Fruit fly (Drosophila melanogaster) whole organism, embryonic: ENCODE data around the gene CG33346.

Experiments used
- Antp ChIP-seq: fragments of 200-800 bp; sonication (Bioruptor generic); optimal IDR thresholded peaks from 3 replicates; lab custom pipeline; 2016; ENCODE audit warnings: missing biosample characterization, missing genetic modification characterization
- B-H1 ChIP-seq: fragments of 200-800 bp; sonication (Bioruptor generic); IDR thresholded peaks from 3 replicates; pipeline ENCODE4 v1.3.6; 2022; ENCODE audit warnings: missing biosample characterization, missing genetic modification characterization
- CG10565 ChIP-seq: fragments of 200-800 bp; sonication (Bioruptor generic); optimal IDR thresholded peaks from 3 replicates; lab custom pipeline; 2016; ENCODE audit warnings: missing biosample characterization, mild to moderate bottlenecking, missing genetic modification characterization
- CG11093 ChIP-seq: fragments of 200-800 bp; sonication (Bioruptor generic); IDR thresholded peaks from 3 replicates; pipeline ENCODE4 v1.3.6; 2022; ENCODE audit warnings: missing biosample characterization, missing genetic modification characterization
- CG11247 ChIP-seq: fragments of 200-800 bp; sonication (Bioruptor generic); IDR thresholded peaks from 2 replicates; pipeline ENCODE4 v1.3.6; 2022; ENCODE audit warnings: missing biosample characterization, missing genetic modification characterization
- CG12104 ChIP-seq: fragments of 200-800 bp; sonication (Bioruptor generic); optimal IDR thresholded peaks from 3 replicates; lab custom pipeline; 2016; ENCODE audit warnings: missing biosample characterization, missing genetic modification characterization
- CG13624 ChIP-seq: fragments of 200-800 bp; sonication (Bioruptor generic); optimal IDR thresholded peaks from 2 replicates; lab custom pipeline; 2016; ENCODE audit warnings: missing biosample characterization, missing genetic modification characterization
- CG14441 ChIP-seq: fragments of 200-800 bp; sonication (Bioruptor generic); IDR thresholded peaks from 2 replicates; pipeline ENCODE4 v1.3.6; 2022; ENCODE audit warnings: missing biosample characterization, missing genetic modification characterization
- CG17361 ChIP-seq: fragments of 200-800 bp; sonication (Bioruptor generic); IDR thresholded peaks from 3 replicates; pipeline ENCODE4 v1.3.6; 2022; ENCODE audit warnings: missing biosample characterization, missing genetic modification characterization
- CG30403 ChIP-seq: fragments of 200-800 bp; sonication (Bioruptor generic); optimal IDR thresholded peaks from 3 replicates; lab custom pipeline; 2016; ENCODE audit warnings: missing biosample characterization, missing genetic modification characterization
- CG31224 ChIP-seq: fragments of 200-800 bp; sonication (Bioruptor generic); IDR thresholded peaks from 2 replicates; pipeline ENCODE4 v1.3.6; 2022; ENCODE audit warnings: missing biosample characterization, missing genetic modification characterization
- CG3281 ChIP-seq: fragments of 200-800 bp; sonication (Bioruptor generic); optimal IDR thresholded peaks from 3 replicates; lab custom pipeline; 2017; ENCODE audit warnings: missing biosample characterization, mild to moderate bottlenecking, missing genetic modification characterization
- CG34376 ChIP-seq: fragments of 200-800 bp; sonication (Bioruptor generic); optimal IDR thresholded peaks from 2 replicates; lab custom pipeline; 2018; ENCODE audit warnings: missing biosample characterization, mild to moderate bottlenecking, missing genetic modification characterization
- CG3726 ChIP-seq: fragments of 200-800 bp; sonication (Bioruptor generic); IDR thresholded peaks from 3 replicates; pipeline ENCODE4, ENCODE4 v1.3.6; 2022; ENCODE audit warnings: missing biosample characterization, missing genetic modification characterization
- CG9215 ChIP-seq: fragments of 200-800 bp; sonication (Bioruptor generic); IDR thresholded peaks from 2 replicates; pipeline ENCODE4 v1.3.6; 2022; ENCODE audit warnings: missing biosample characterization, missing genetic modification characterization
- CG9609 ChIP-seq: fragments of 200-800 bp; sonication (Bioruptor generic); optimal IDR thresholded peaks from 3 replicates; lab custom pipeline; 2016; ENCODE audit warnings: missing biosample characterization, missing genetic modification characterization
- CG9817 ChIP-seq: fragments of 200-800 bp; sonication (Bioruptor generic); optimal IDR thresholded peaks from 2 replicates; lab custom pipeline; 2018; ENCODE audit warnings: missing biosample characterization, mild to moderate bottlenecking, missing genetic modification characterization, moderate library complexity
- CrebB ChIP-seq: fragments of 200-800 bp; sonication (Bioruptor generic); optimal IDR thresholded peaks from 3 replicates; lab custom pipeline; 2018; ENCODE audit warnings: missing biosample characterization, mild to moderate bottlenecking, missing genetic modification characterization
- D19A ChIP-seq: fragments of 200-800 bp; optimal IDR thresholded peaks from 3 replicates; lab custom pipeline; 2019; ENCODE audit warnings: missing biosample characterization, mild to moderate bottlenecking, missing genetic modification characterization, moderate library complexity
- E2f1 ChIP-seq: fragments of 200-800 bp; sonication (Bioruptor generic); IDR thresholded peaks from 2 replicates; pipeline ENCODE4 v1.3.6; 2022; ENCODE audit warnings: missing biosample characterization, missing genetic modification characterization
- Ets97D ChIP-seq: fragments of 200-800 bp; sonication (Bioruptor generic); optimal IDR thresholded peaks from 3 replicates; lab custom pipeline; 2016; ENCODE audit warnings: missing biosample characterization, missing genetic modification characterization
- Fer2 ChIP-seq: fragments of 200-800 bp; sonication (Bioruptor generic); optimal IDR thresholded peaks from 2 replicates; lab custom pipeline; 2018; ENCODE audit warnings: missing biosample characterization, mild to moderate bottlenecking, missing genetic modification characterization, moderate library complexity
- HLH3B ChIP-seq: fragments of 200-800 bp; sonication (Bioruptor generic); IDR thresholded peaks from 2 replicates; pipeline ENCODE4 v1.3.6; 2022; ENCODE audit warnings: missing biosample characterization, missing genetic modification characterization
- Hr39 ChIP-seq: fragments of >200 bp; optimal IDR thresholded peaks from 2 replicates; lab custom pipeline; 2017
- Kr ChIP-seq: fragments of 200-800 bp; sonication (Bioruptor generic); optimal IDR thresholded peaks from 2 replicates; lab custom pipeline; 2017; ENCODE audit warnings: missing biosample characterization, mild to moderate bottlenecking, missing genetic modification characterization
- MTF-1 ChIP-seq: fragments of 200-800 bp; sonication (Bioruptor generic); optimal IDR thresholded peaks from 2 replicates; lab custom pipeline; 2018; ENCODE audit warnings: missing biosample characterization, mild to moderate bottlenecking, missing genetic modification characterization, borderline replicate concordance
- Meics ChIP-seq: fragments of 200-800 bp; sonication (Bioruptor generic); optimal IDR thresholded peaks from 2 replicates; lab custom pipeline; 2017; ENCODE audit warnings: missing biosample characterization, mild to moderate bottlenecking, missing genetic modification characterization
- Oli ChIP-seq: fragments of 200-800 bp; sonication (Bioruptor generic); optimal IDR thresholded peaks from 2 replicates; lab custom pipeline; 2018; ENCODE audit warnings: missing biosample characterization, mild to moderate bottlenecking, missing genetic modification characterization, moderate library complexity
- Opbp ChIP-seq: fragments of 200-800 bp; sonication (Bioruptor generic); IDR thresholded peaks from 3 replicates; pipeline ENCODE4 v1.3.6; 2022; ENCODE audit warnings: missing biosample characterization, missing genetic modification characterization; ENCODE audit not compliant: partially characterized antibody
- Ravus ChIP-seq: fragments of 200-800 bp; sonication (Bioruptor generic); IDR thresholded peaks from 2 replicates; pipeline ENCODE4 v1.3.6; 2022; ENCODE audit warnings: missing biosample characterization, missing genetic modification characterization
- Rx ChIP-seq: fragments of 200-800 bp; sonication (Bioruptor generic); IDR thresholded peaks from 2 replicates; pipeline ENCODE4 v1.3.6; 2022; ENCODE audit warnings: missing biosample characterization, missing genetic modification characterization
- Usf ChIP-seq: fragments of 200-800 bp; sonication (Bioruptor generic); optimal IDR thresholded peaks from 2 replicates; lab custom pipeline; 2017; ENCODE audit warnings: missing genotype, missing biosample characterization, missing genetic modification characterization
- amos ChIP-seq: fragments of 200-800 bp; sonication (Bioruptor generic); IDR thresholded peaks from 2 replicates; pipeline ENCODE4 v1.3.6; 2022; ENCODE audit warnings: missing biosample characterization, missing genetic modification characterization; ENCODE audit not compliant: partially characterized antibody
- ara ChIP-seq: fragments of 200-800 bp; sonication (Bioruptor generic); IDR thresholded peaks from 2 replicates; pipeline ENCODE4 v1.3.6; 2022; ENCODE audit warnings: missing biosample characterization, missing genetic modification characterization
- bab2 ChIP-seq: fragments of 200-800 bp; sonication (Bioruptor generic); optimal IDR thresholded peaks from 2 replicates; lab custom pipeline; 2016; ENCODE audit warnings: missing biosample characterization, missing genetic modification characterization
- br ChIP-seq: fragments of >200 bp; optimal IDR thresholded peaks from 2 replicates; lab custom pipeline; 2017
- crc ChIP-seq: fragments of 200-800 bp; sonication (Bioruptor generic); optimal IDR thresholded peaks from 2 replicates; lab custom pipeline; 2016; ENCODE audit warnings: missing biosample characterization, missing genetic modification characterization
- dimm ChIP-seq: fragments of 200-800 bp; sonication (Bioruptor generic); IDR thresholded peaks from 2 replicates; pipeline ENCODE4 v1.3.6; 2022; ENCODE audit warnings: missing biosample characterization, missing genetic modification characterization
- dm ChIP-seq: fragments of 200-800 bp; sonication (Bioruptor generic); optimal IDR thresholded peaks from 3 replicates; lab custom pipeline; 2016; ENCODE audit warnings: missing biosample characterization, missing genetic modification characterization
- dmrt99B ChIP-seq: fragments of 200-800 bp; sonication (Bioruptor generic); optimal IDR thresholded peaks from 2 replicates; lab custom pipeline; 2018; ENCODE audit warnings: missing biosample characterization, mild to moderate bottlenecking, missing genetic modification characterization, moderate library complexity
- eve ChIP-seq, 2 experiments: fragments of >200 bp; optimal IDR thresholded peaks; 2 replicates each; lab custom pipeline; 2017; ENCODE audit warnings: missing biosample characterization in 2 of 2, missing genetic modification characterization in 2 of 2
- fd64A ChIP-seq: fragments of 200-800 bp; sonication (Bioruptor generic); optimal IDR thresholded peaks from 3 replicates; lab custom pipeline; 2018; ENCODE audit warnings: missing biosample characterization, mild to moderate bottlenecking, missing genetic modification characterization
- ftz-f1 ChIP-seq: fragments of 200-800 bp; sonication (Bioruptor generic); optimal IDR thresholded peaks from 2 replicates; lab custom pipeline; 2016; ENCODE audit warnings: missing biosample characterization, missing genetic modification characterization
- gro ChIP-seq: fragments of 200-800 bp; sonication (Bioruptor generic); optimal IDR thresholded peaks from 2 replicates; lab custom pipeline; 2016; ENCODE audit warnings: missing biosample characterization, missing genetic modification characterization
- lbe ChIP-seq: fragments of 200-800 bp; sonication (Bioruptor generic); optimal IDR thresholded peaks from 2 replicates; lab custom pipeline; 2016; ENCODE audit warnings: missing biosample characterization, mild to moderate bottlenecking, missing genetic modification characterization
- nau ChIP-seq: fragments of 200-800 bp; sonication (Bioruptor generic); optimal IDR thresholded peaks from 3 replicates; lab custom pipeline; 2017; ENCODE audit warnings: missing biosample characterization, mild to moderate bottlenecking, missing genetic modification characterization, missing genetic modification reagents
- peb ChIP-seq: fragments of 200-800 bp; sonication (Bioruptor generic); IDR thresholded peaks from 2 replicates; pipeline ENCODE4 v1.3.6; 2022; ENCODE audit warnings: missing biosample characterization, missing genetic modification characterization
- psq ChIP-seq: fragments of 200-800 bp; sonication (Bioruptor generic); optimal IDR thresholded peaks from 2 replicates; lab custom pipeline; 2017; ENCODE audit warnings: missing biosample characterization, missing genetic modification characterization
- pzg ChIP-seq: fragments of 200-800 bp; sonication (Bioruptor generic); optimal IDR thresholded peaks from 3 replicates; lab custom pipeline; 2018; ENCODE audit warnings: missing biosample characterization, mild to moderate bottlenecking, missing genetic modification characterization, moderate library complexity
- ttk ChIP-seq: fragments of 200-800 bp; sonication (Bioruptor generic); IDR thresholded peaks from 2 replicates; pipeline ENCODE4 v2.1.2; 2022; ENCODE audit warnings: missing biosample characterization, missing genetic modification characterization
- unpg ChIP-seq: fragments of 200-800 bp; sonication (Bioruptor generic); optimal IDR thresholded peaks from 3 replicates; lab custom pipeline; 2018; ENCODE audit warnings: missing biosample characterization, mild to moderate bottlenecking, missing genetic modification characterization, moderate library complexity
- wor ChIP-seq: fragments of 200-800 bp; sonication (Bioruptor generic); IDR thresholded peaks from 2 replicates; pipeline ENCODE4 v1.3.6; 2022; ENCODE audit warnings: missing biosample characterization, missing genetic modification characterization

CG33346 gene

dm6 chr3R:28672134-28672533 is 3.1 kb downstream of the CG33346 start (continued):
- TF ChIP-seq CG14441 (GFP tag; lab: Robert Waterston, UW) (peak; percentile 82), Opbp (GFP tag; lab: Robert Waterston, UW) (peak; percentile 8; the same call in 1 of the 3 replicates), Rx (GFP tag; lab: Robert Waterston, UW) (peak; percentile 81), HLH3B (GFP tag; lab: Robert Waterston, UW) (peak; percentile 84), ttk (peak; percentile 83), wor (GFP tag; lab: Robert Waterston, UW) (0 out of 2 replicates have a peak, but pooled peaks have one; percentile 24), dmrt99B (tag; lab: Kevin White, UChicago) (peak; percentile 68), CG17361 (GFP tag; lab: Robert Waterston, UW) (no peak; the same call in 2 of the 3 replicates), CG34376 (GFP tag; lab: Kevin White, UChicago) (peak; percentile 38), Oli (tag; lab: Kevin White, UChicago) (peak; percentile 74), amos (no peak; the same call in 1 of the 2 replicates), CG9215 (GFP tag; lab: Robert Waterston, UW) (peak; percentile 55; the same call in 1 of the 2 replicates), gro (no peak), Ets97D (GFP tag; lab: Kevin White, UChicago) (peak; percentile 81), E2f1 (GFP tag; lab: Robert Waterston, UW) (peak; percentile 80), pzg (GFP tag; lab: Kevin White, UChicago) (peak; percentile 57), CG10565 (GFP tag; lab: Kevin White, UChicago) (peak; percentile 12), dm (GFP tag; lab: Kevin White, UChicago) (peak; percentile 72), D19A (no peak), CG9817 (tag; lab: Kevin White, UChicago) (peak; percentile 91), Kr (GFP tag; lab: Kevin White, UChicago) (no peak), CG31224 (peak; percentile 60), Hr39 (no peak), Meics (GFP tag; lab: Kevin White, UChicago) (peak; percentile 85), CG11247 (GFP tag; lab: Robert Waterston, UW) (peak; percentile 93), Usf (GFP tag; lab: Kevin White, UChicago) (peak; percentile 63), MTF-1 (GFP tag; lab: Kevin White, UChicago) (peak; percentile 91), fd64A (GFP tag; lab: Kevin White, UChicago) (peak; percentile 51), Antp (GFP tag; lab: Kevin White, UChicago) (peak; percentile 93), nau (GFP tag; lab: Kevin White, UChicago) (no peak), CrebB (tag; lab: Kevin White, UChicago) (no peak), crc (GFP tag; lab: Kevin White, UChicago) (peak; percentile 18), dimm (peak; percentile 47; the same call in 1 of the 2 replicates), Ravus (GFP tag; lab: Robert Waterston, UW) (no peak), ftz-f1 (no peak), B-H1 (GFP tag; lab: Robert Waterston, UW) (peak; percentile 69), psq (peak; percentile 30), CG3281 (GFP tag; lab: Kevin White, UChicago) (peak; percentile 49), br (lab: Kevin White, UChicago) (no peak), eve (GFP tag; optimal IDR thresholded peaks at IDR 0.05; lab: Kevin White, UChicago) (peak in 1 of 2 experiments; percentile 41), ara (GFP tag; lab: Robert Waterston, UW) (peak; percentile 82), unpg (peak; percentile 84), CG11093 (GFP tag; lab: Robert Waterston, UW) (peak; percentile 54; the same call in 2 of the 3 replicates), CG13624 (peak; percentile 87), CG30403 (peak; percentile 87), CG9609 (GFP tag; lab: Kevin White, UChicago) (peak; percentile 81), CG3726 (GFP tag; lab: Robert Waterston, UW) (peak; percentile 83; the same call in 2 of the 3 replicates), CG12104 (GFP tag; lab: Kevin White, UChicago) (peak; percentile 66), Fer2 (peak; percentile 60), lbe (GFP tag; lab: Kevin White, UChicago) (no peak), peb (GFP tag; lab: Robert Waterston, UW) (peak; percentile 63; the same call in 1 of the 2 replicates), bab2 (peak; percentile 90)
